Worm (Caenorhabditis elegans) whole organism, L2 larva: Measurements from ENCODE around the gene K08B12.1.
A peak's percentile ranks its signal among the peaks of the same experiment; 100 is the strongest.

Experiments
- C34F6.9 ChIP-seq: fragments of 150-350 bp; optimal IDR thresholded peaks from 2 replicates; lab custom pipeline; 2014; ENCODE audit warnings: missing biosample characterization, missing genetic modification characterization
- F13H6.1 ChIP-seq: sonication (generic microtip); optimal IDR thresholded peaks from 2 replicates; lab custom pipeline; 2016; ENCODE audit warnings: missing genetic modification characterization, missing compliant biosample characterization
- R02D3.7 ChIP-seq: fragments of 150-350 bp; optimal IDR thresholded peaks from 2 replicates; lab custom pipeline; 2014; ENCODE audit warnings: missing biosample characterization, missing genetic modification characterization
- Y55F3AM.14 ChIP-seq: fragments of 200-800 bp; sonication (Bioruptor generic); optimal IDR thresholded peaks from 2 replicates; lab custom pipeline; 2018; ENCODE audit warnings: mild to moderate bottlenecking, missing genetic modification characterization, missing compliant biosample characterization
- ZK546.5 ChIP-seq: sonication (generic microtip); optimal IDR thresholded peaks from 2 replicates; lab custom pipeline; 2017; ENCODE audit warnings: missing biosample characterization, missing genetic modification characterization
- alr-1 ChIP-seq: fragments of 150-350 bp; optimal IDR thresholded peaks from 2 replicates; lab custom pipeline; 2014; ENCODE audit warnings: missing biosample characterization, missing genetic modification characterization
- aly-2 ChIP-seq: fragments of 150-350 bp; optimal IDR thresholded peaks from 2 replicates; lab custom pipeline; 2014; ENCODE audit warnings: missing biosample characterization, missing genetic modification characterization
- ama-1 ChIP-seq: fragments of 150-350 bp; optimal IDR thresholded peaks from 2 replicates; lab custom pipeline; 2018; ENCODE audit warnings: inconsistent platforms
- blmp-1 ChIP-seq: sonication (generic microtip); optimal IDR thresholded peaks from 2 replicates; lab custom pipeline; 2017; ENCODE audit warnings: missing genetic modification characterization, mild to moderate bottlenecking, missing compliant biosample characterization, antibody characterized with exemption, moderate library complexity; ENCODE audit not compliant: insufficient read depth
- ceh-16 ChIP-seq: fragments of 150-350 bp; optimal IDR thresholded peaks from 2 replicates; lab custom pipeline; 2014; ENCODE audit warnings: missing biosample characterization, missing genetic modification characterization
- ceh-82 ChIP-seq: fragments of 150-350 bp; optimal IDR thresholded peaks from 2 replicates; lab custom pipeline; 2014; ENCODE audit warnings: missing biosample characterization, missing genetic modification characterization
- crh-2 ChIP-seq: sonication (generic microtip); optimal IDR thresholded peaks from 2 replicates; lab custom pipeline; 2017; ENCODE audit warnings: missing biosample characterization, missing genetic modification characterization
- dmd-4 ChIP-seq: sonication (generic microtip); optimal IDR thresholded peaks from 2 replicates; lab custom pipeline; 2017; ENCODE audit warnings: missing biosample characterization, missing genetic modification characterization
- egl-27 ChIP-seq: sonication (generic microtip); optimal IDR thresholded peaks from 3 replicates; lab custom pipeline; 2017; ENCODE audit warnings: missing biosample characterization, missing genetic modification reagents, missing genetic modification characterization
- elt-1 ChIP-seq: fragments of 150-350 bp; optimal IDR thresholded peaks from 2 replicates; lab custom pipeline; 2014; ENCODE audit warnings: missing biosample characterization, missing genetic modification characterization
- elt-3 ChIP-seq: sonication (generic microtip); optimal IDR thresholded peaks from 2 replicates; lab custom pipeline; 2017; ENCODE audit warnings: missing biosample characterization, missing genetic modification characterization
- fos-1 ChIP-seq: fragments of 150-350 bp; optimal IDR thresholded peaks from 2 replicates; lab custom pipeline; 2014; ENCODE audit warnings: missing biosample characterization, missing genetic modification characterization
- gmeb-1 ChIP-seq: fragments of 150-350 bp; optimal IDR thresholded peaks from 2 replicates; lab custom pipeline; 2014; ENCODE audit warnings: missing biosample characterization, missing genetic modification characterization
- lin-11 ChIP-seq: fragments of 150-350 bp; sonication (generic microtip); optimal IDR thresholded peaks from 2 replicates; lab custom pipeline; 2014; ENCODE audit warnings: missing biosample characterization, missing genetic modification characterization, inconsistent platforms, mixed read lengths
- lin-13 ChIP-seq: fragments of 150-350 bp; optimal IDR thresholded peaks from 2 replicates; lab custom pipeline; 2014; ENCODE audit warnings: missing biosample characterization, missing genetic modification reagents, missing genetic modification characterization
- lin-39 ChIP-seq: fragments of 150-350 bp; optimal IDR thresholded peaks from 2 replicates; lab custom pipeline; 2014; ENCODE audit warnings: missing biosample characterization, missing genetic modification reagents, missing genetic modification characterization
- lsy-2 ChIP-seq, 2 experiments: fragments of 150-350 bp in 1 of 2; sonication (generic microtip) in 1 of 2; optimal IDR thresholded peaks; 2 replicates each; lab custom pipeline; 2014 to 2017; ENCODE audit warnings: missing biosample characterization in 2 of 2, missing genetic modification characterization in 2 of 2
- mab-5 ChIP-seq: fragments of 150-350 bp; optimal IDR thresholded peaks from 2 replicates; lab custom pipeline; 2014; ENCODE audit warnings: missing biosample characterization, missing genetic modification characterization
- mbf-1 ChIP-seq: sonication (generic microtip); optimal IDR thresholded peaks from 2 replicates; lab custom pipeline; 2017; ENCODE audit warnings: missing biosample characterization, missing genetic modification characterization
- mdl-1 ChIP-seq, 2 experiments: fragments of 150-350 bp in 1 of 2; sonication (generic microtip) in 1 of 2; optimal IDR thresholded peaks; 2 replicates each; lab custom pipeline; 2017; ENCODE audit warnings: missing biosample characterization in 2 of 2, missing genetic modification characterization in 2 of 2
- nhr-10 ChIP-seq: sonication (generic microtip); optimal IDR thresholded peaks from 2 replicates; lab custom pipeline; 2017; ENCODE audit warnings: missing biosample characterization, missing genetic modification characterization
- nhr-11 ChIP-seq: fragments of 150-350 bp; optimal IDR thresholded peaks from 2 replicates; lab custom pipeline; 2014; ENCODE audit warnings: missing biosample characterization, missing genetic modification characterization
- nhr-12 ChIP-seq: fragments of 150-350 bp; optimal IDR thresholded peaks from 2 replicates; lab custom pipeline; 2014; ENCODE audit warnings: missing biosample characterization, missing genetic modification characterization
- nhr-129 ChIP-seq: fragments of 150-350 bp; optimal IDR thresholded peaks from 2 replicates; lab custom pipeline; 2014; ENCODE audit warnings: missing biosample characterization, missing genetic modification characterization
- nhr-21 ChIP-seq: fragments of 150-350 bp; optimal IDR thresholded peaks from 2 replicates; lab custom pipeline; 2014; ENCODE audit warnings: missing biosample characterization, missing genetic modification characterization
- nhr-23 ChIP-seq: fragments of 150-350 bp; optimal IDR thresholded peaks from 2 replicates; lab custom pipeline; 2014; ENCODE audit warnings: missing biosample characterization, missing genetic modification reagents, missing genetic modification characterization
- nhr-237 ChIP-seq: fragments of 150-350 bp; optimal IDR thresholded peaks from 2 replicates; lab custom pipeline; 2014; ENCODE audit warnings: missing biosample characterization, missing genetic modification characterization
- nhr-25 ChIP-seq: fragments of 150-350 bp; sonication (generic microtip); optimal IDR thresholded peaks from 3 replicates; lab custom pipeline; 2014; ENCODE audit warnings: missing biosample characterization, missing genetic modification characterization
- nhr-6 ChIP-seq: fragments of 150-350 bp; optimal IDR thresholded peaks from 2 replicates; lab custom pipeline; 2014; ENCODE audit warnings: missing biosample characterization, missing genetic modification characterization
- nhr-77 ChIP-seq: fragments of 150-350 bp; optimal IDR thresholded peaks from 2 replicates; lab custom pipeline; 2014; ENCODE audit warnings: missing biosample characterization, missing genetic modification characterization
- peb-1 ChIP-seq: fragments of 150-350 bp; optimal IDR thresholded peaks from 2 replicates; lab custom pipeline; 2014; ENCODE audit warnings: missing biosample characterization, missing genetic modification characterization
- sem-4 ChIP-seq: fragments of 150-350 bp; optimal IDR thresholded peaks from 2 replicates; lab custom pipeline; 2014; ENCODE audit warnings: missing biosample characterization, missing genetic modification reagents, missing genetic modification characterization
- skn-1 ChIP-seq: sonication (generic microtip); optimal IDR thresholded peaks from 2 replicates; lab custom pipeline; 2017; ENCODE audit warnings: missing biosample characterization, missing genetic modification characterization
- sma-3 ChIP-seq: sonication (generic microtip); optimal IDR thresholded peaks from 2 replicates; lab custom pipeline; 2016; ENCODE audit warnings: missing genetic modification reagents, missing genetic modification characterization, missing compliant biosample characterization
- sma-9 ChIP-seq, 2 experiments: fragments of 150-350 bp in 1 of 2; sonication (generic microtip) in 1 of 2; optimal IDR thresholded peaks; 2 replicates each; lab custom pipeline; 2014 to 2016; ENCODE audit warnings: missing genetic modification characterization in 2 of 2, mild to moderate bottlenecking in 1 of 2, missing biosample characterization in 1 of 2, missing compliant biosample characterization in 1 of 2, missing genetic modification reagents in 1 of 2, moderate library complexity in 1 of 2
- snpc-4 ChIP-seq: fragments of 150-350 bp; optimal IDR thresholded peaks from 2 replicates; lab custom pipeline; 2014; ENCODE audit warnings: missing biosample characterization, missing genetic modification characterization
- unc-39 ChIP-seq: fragments of 150-350 bp; optimal IDR thresholded peaks from 2 replicates; lab custom pipeline; 2014; ENCODE audit warnings: missing biosample characterization, missing genetic modification characterization
- unc-55 ChIP-seq: fragments of 150-350 bp; sonication (generic microtip); optimal IDR thresholded peaks from 3 replicates; lab custom pipeline; 2014; ENCODE audit warnings: missing biosample characterization, missing genetic modification reagents, missing genetic modification characterization
- unc-62 ChIP-seq: fragments of 150-350 bp; optimal IDR thresholded peaks from 2 replicates; lab custom pipeline; 2014; ENCODE audit warnings: missing biosample characterization, missing genetic modification reagents, missing genetic modification characterization
- zag-1 ChIP-seq: fragments of 150-350 bp; optimal IDR thresholded peaks from 2 replicates; lab custom pipeline; 2014; ENCODE audit warnings: missing biosample characterization, missing genetic modification characterization
- ztf-1 ChIP-seq: fragments of 200-800 bp; sonication (Bioruptor generic); conservative IDR thresholded peaks from 2 replicates; pipeline ENCODE4 v1.3.6; 2022; ENCODE audit warnings: missing genetic modification characterization, missing compliant biosample characterization
- ztf-11 ChIP-seq: sonication (generic microtip); optimal IDR thresholded peaks from 2 replicates; lab custom pipeline; 2017; ENCODE audit warnings: missing biosample characterization, missing genetic modification characterization
- ztf-4 ChIP-seq: fragments of 150-350 bp; optimal IDR thresholded peaks from 2 replicates; lab custom pipeline; 2014; ENCODE audit warnings: missing biosample characterization, missing genetic modification characterization

K08B12.1 gene

DNA sequence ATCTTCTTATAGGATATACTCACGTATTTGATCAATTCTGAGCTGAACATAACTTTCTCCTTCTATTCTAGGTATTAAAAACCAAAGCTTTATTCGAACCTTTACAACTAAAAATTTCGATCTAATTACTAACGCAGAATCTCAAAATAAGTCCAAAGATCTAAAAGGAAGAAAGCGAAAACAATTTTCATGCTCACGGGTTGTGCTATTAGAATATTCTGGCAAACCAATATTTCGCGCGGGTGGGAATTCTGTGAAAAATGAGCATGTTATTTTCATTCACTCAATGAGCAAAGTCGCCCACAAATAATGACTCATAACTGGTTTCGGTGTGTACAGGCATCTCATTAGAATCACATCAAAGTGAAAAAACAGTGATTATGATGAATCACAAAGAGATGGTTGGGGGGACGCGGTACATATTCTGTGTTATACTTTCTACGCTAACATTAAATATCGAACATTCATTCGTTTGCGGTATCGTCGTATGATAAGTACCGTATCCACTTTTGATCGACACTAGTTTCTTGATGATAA lies 30.2 kb upstream of the K08B12.1 start:
- TF ChIP-seq nhr-11 (tag; lab: Kevin White, UChicago) (no peak), C34F6.9 (tag; lab: Kevin White, UChicago) (peak; percentile 7)

DNA sequence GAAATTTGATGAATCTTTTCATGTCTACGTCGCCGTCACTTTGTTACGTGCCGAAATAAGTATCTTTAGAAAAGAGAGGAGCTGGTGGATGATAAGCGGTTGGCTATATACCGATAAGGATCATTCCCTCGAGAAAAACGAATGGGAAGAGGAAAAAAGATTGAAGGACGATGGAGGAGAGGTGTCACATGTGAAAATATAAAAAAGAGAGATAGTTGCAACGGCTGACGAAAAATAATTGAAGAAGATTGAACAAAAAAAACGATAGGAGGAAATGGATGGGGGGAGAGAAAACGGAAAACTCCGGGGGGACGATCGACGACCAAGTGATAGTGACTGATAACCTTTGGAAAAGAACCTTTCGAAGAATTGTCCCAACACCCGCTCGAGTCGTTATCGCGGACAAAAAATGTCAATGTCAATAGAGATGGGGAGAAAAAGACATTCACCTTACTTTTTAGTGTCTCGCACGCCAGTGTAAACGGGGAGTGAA lies 29.7 kb upstream of the K08B12.1 start:
- TF ChIP-seq fos-1 (tag; lab: Kevin White, UChicago) (peak; percentile 87), unc-55 (GFP tag; lab: Kevin White, UChicago) (no peak), mbf-1 (tag; lab: Kevin White, UChicago) (no peak), sma-3 (GFP tag; lab: Kevin White, UChicago) (peak; percentile 85), lin-13 (GFP tag; lab: Kevin White, UChicago) (no peak), snpc-4 (tag; lab: Kevin White, UChicago) (no peak), crh-2 (tag; lab: Kevin White, UChicago) (peak; percentile 81), Y55F3AM.14 (peak; percentile 77), nhr-25 (tag; lab: Kevin White, UChicago) (peak; percentile 58), ztf-11 (no peak), nhr-10 (tag; lab: Kevin White, UChicago) (peak; percentile 54), nhr-6 (tag; lab: Kevin White, UChicago) (peak; percentile 6), nhr-21 (tag; lab: Kevin White, UChicago) (peak; percentile 91), nhr-11 (tag; lab: Kevin White, UChicago) (no peak), unc-62 (GFP tag; lab: Kevin White, UChicago) (peak; percentile 44), nhr-12 (tag; lab: Kevin White, UChicago) (no peak), lsy-2 (tag; optimal IDR thresholded peaks at IDR 0.05; lab: Kevin White, UChicago) (peak; percentile 28 to 63), mdl-1 (tag; optimal IDR thresholded peaks at IDR 0.05; lab: Kevin White, UChicago) (peak in 1 of 2 experiments; percentile 75), elt-1 (tag; lab: Kevin White, UChicago) (peak; percentile 46), skn-1 (tag; lab: Kevin White, UChicago) (no peak), C34F6.9 (tag; lab: Kevin White, UChicago) (peak; percentile 47), nhr-77 (no peak), ztf-1 (GFP tag; lab: Robert Waterston, UW) (no peak), nhr-129 (tag; lab: Kevin White, UChicago) (peak; percentile 89), gmeb-1 (tag; lab: Kevin White, UChicago) (peak; percentile 73), lin-39 (tag; lab: Kevin White, UChicago) (no peak), sma-9 (GFP tag; optimal IDR thresholded peaks at IDR 0.05; lab: Kevin White, UChicago) (peak; percentile 88), sma-9 (tag; optimal IDR thresholded peaks at IDR 0.05; lab: Kevin White, UChicago) (no peak), zag-1 (tag; lab: Kevin White, UChicago) (no peak), egl-27 (tag; lab: Kevin White, UChicago) (peak; percentile 85), elt-3 (tag; lab: Kevin White, UChicago) (no peak), R02D3.7 (no peak), lin-11 (no peak), dmd-4 (tag; lab: Kevin White, UChicago) (no peak), nhr-237 (no peak), ztf-4 (tag; lab: Kevin White, UChicago) (peak; percentile 61), nhr-23 (tag; lab: Kevin White, UChicago) (no peak), aly-2 (no peak), alr-1 (tag; lab: Kevin White, UChicago) (no peak), ceh-16 (tag; lab: Kevin White, UChicago) (peak; percentile 28), ceh-82 (tag; lab: Kevin White, UChicago) (no peak), unc-39 (tag; lab: Kevin White, UChicago) (no peak), ama-1 (lab: Kevin White, UChicago) (peak; percentile 20), ZK546.5 (no peak), sem-4 (tag; lab: Kevin White, UChicago) (peak; percentile 76), peb-1 (tag; lab: Kevin White, UChicago) (no peak), blmp-1 (tag; lab: Kevin White, UChicago) (peak; percentile 66), mab-5 (no peak), F13H6.1 (peak; percentile 88)
